Worm (Caenorhabditis elegans): ENCODE results near the gene srh-141.

- TF ChIP-seq cebp-1 (GFP tag; IDR thresholded peaks at IDR 0.05): no peak
- TF ChIP-seq cebp-1 (tag; optimal IDR thresholded peaks at IDR 0.05): no peak
- no peak for TF ChIP-seq nhr-179 (tag; optimal IDR thresholded peaks at IDR 0.05)
- no peak for TF ChIP-seq nhr-90 (tag; optimal IDR thresholded peaks at IDR 0.05)
- TF ChIP-seq zim-3 (tag; optimal IDR thresholded peaks at IDR 0.05): no peak
- TF ChIP-seq unc-62 (GFP tag; optimal IDR thresholded peaks at IDR 0.05): no peak
- no peak for TF ChIP-seq dpl-1 (GFP tag; optimal IDR thresholded peaks at IDR 0.05)
- TF ChIP-seq sdz-38 (tag; optimal IDR thresholded peaks at IDR 0.05): no peak
Observed at ce11 chrV:16455065-16455464, 11.3 kb downstream of the srh-141 start, which contains the start of gene str-14.

All from whole organism, young adult.